Worm (Caenorhabditis elegans) whole organism, L2 larva: ENCODE data around the gene tsp-12.

ENCODE experiments used
- C34F6.9 ChIP-seq: fragments of 150-350 bp; optimal IDR thresholded peaks from 2 replicates; lab custom pipeline; 2014; ENCODE audit warnings: missing biosample characterization, missing genetic modification characterization
- F13H6.1 ChIP-seq: sonication (generic microtip); optimal IDR thresholded peaks from 2 replicates; lab custom pipeline; 2016; ENCODE audit warnings: missing genetic modification characterization, missing compliant biosample characterization
- R02D3.7 ChIP-seq: fragments of 150-350 bp; optimal IDR thresholded peaks from 2 replicates; lab custom pipeline; 2014; ENCODE audit warnings: missing biosample characterization, missing genetic modification characterization
- ZK546.5 ChIP-seq: sonication (generic microtip); optimal IDR thresholded peaks from 2 replicates; lab custom pipeline; 2017; ENCODE audit warnings: missing biosample characterization, missing genetic modification characterization
- aly-2 ChIP-seq: fragments of 150-350 bp; optimal IDR thresholded peaks from 2 replicates; lab custom pipeline; 2014; ENCODE audit warnings: missing biosample characterization, missing genetic modification characterization
- ama-1 ChIP-seq: fragments of 150-350 bp; optimal IDR thresholded peaks from 2 replicates; lab custom pipeline; 2018; ENCODE audit warnings: inconsistent platforms
- blmp-1 ChIP-seq: sonication (generic microtip); optimal IDR thresholded peaks from 2 replicates; lab custom pipeline; 2017; ENCODE audit warnings: missing genetic modification characterization, mild to moderate bottlenecking, missing compliant biosample characterization, antibody characterized with exemption, moderate library complexity; ENCODE audit not compliant: insufficient read depth
- crh-2 ChIP-seq: sonication (generic microtip); optimal IDR thresholded peaks from 2 replicates; lab custom pipeline; 2017; ENCODE audit warnings: missing biosample characterization, missing genetic modification characterization
- dmd-4 ChIP-seq: sonication (generic microtip); optimal IDR thresholded peaks from 2 replicates; lab custom pipeline; 2017; ENCODE audit warnings: missing biosample characterization, missing genetic modification characterization
- egl-27 ChIP-seq: sonication (generic microtip); optimal IDR thresholded peaks from 3 replicates; lab custom pipeline; 2017; ENCODE audit warnings: missing biosample characterization, missing genetic modification reagents, missing genetic modification characterization
- fos-1 ChIP-seq: fragments of 150-350 bp; optimal IDR thresholded peaks from 2 replicates; lab custom pipeline; 2014; ENCODE audit warnings: missing biosample characterization, missing genetic modification characterization
- gmeb-1 ChIP-seq: fragments of 150-350 bp; optimal IDR thresholded peaks from 2 replicates; lab custom pipeline; 2014; ENCODE audit warnings: missing biosample characterization, missing genetic modification characterization
- lin-11 ChIP-seq: fragments of 150-350 bp; sonication (generic microtip); optimal IDR thresholded peaks from 2 replicates; lab custom pipeline; 2014; ENCODE audit warnings: missing biosample characterization, missing genetic modification characterization, inconsistent platforms, mixed read lengths
- lin-13 ChIP-seq: fragments of 150-350 bp; optimal IDR thresholded peaks from 2 replicates; lab custom pipeline; 2014; ENCODE audit warnings: missing biosample characterization, missing genetic modification reagents, missing genetic modification characterization
- lin-39 ChIP-seq: fragments of 150-350 bp; optimal IDR thresholded peaks from 2 replicates; lab custom pipeline; 2014; ENCODE audit warnings: missing biosample characterization, missing genetic modification reagents, missing genetic modification characterization
- lsy-2 ChIP-seq, 2 experiments: fragments of 150-350 bp in 1 of 2; sonication (generic microtip) in 1 of 2; optimal IDR thresholded peaks; 2 replicates each; lab custom pipeline; 2014 to 2017; ENCODE audit warnings: missing biosample characterization in 2 of 2, missing genetic modification characterization in 2 of 2
- mbf-1 ChIP-seq: sonication (generic microtip); optimal IDR thresholded peaks from 2 replicates; lab custom pipeline; 2017; ENCODE audit warnings: missing biosample characterization, missing genetic modification characterization
- nhr-10 ChIP-seq: sonication (generic microtip); optimal IDR thresholded peaks from 2 replicates; lab custom pipeline; 2017; ENCODE audit warnings: missing biosample characterization, missing genetic modification characterization
- nhr-11 ChIP-seq: fragments of 150-350 bp; optimal IDR thresholded peaks from 2 replicates; lab custom pipeline; 2014; ENCODE audit warnings: missing biosample characterization, missing genetic modification characterization
- nhr-12 ChIP-seq: fragments of 150-350 bp; optimal IDR thresholded peaks from 2 replicates; lab custom pipeline; 2014; ENCODE audit warnings: missing biosample characterization, missing genetic modification characterization
- nhr-129 ChIP-seq: fragments of 150-350 bp; optimal IDR thresholded peaks from 2 replicates; lab custom pipeline; 2014; ENCODE audit warnings: missing biosample characterization, missing genetic modification characterization
- nhr-21 ChIP-seq: fragments of 150-350 bp; optimal IDR thresholded peaks from 2 replicates; lab custom pipeline; 2014; ENCODE audit warnings: missing biosample characterization, missing genetic modification characterization
- nhr-237 ChIP-seq: fragments of 150-350 bp; optimal IDR thresholded peaks from 2 replicates; lab custom pipeline; 2014; ENCODE audit warnings: missing biosample characterization, missing genetic modification characterization
- nhr-25 ChIP-seq: fragments of 150-350 bp; sonication (generic microtip); optimal IDR thresholded peaks from 3 replicates; lab custom pipeline; 2014; ENCODE audit warnings: missing biosample characterization, missing genetic modification characterization
- nhr-6 ChIP-seq: fragments of 150-350 bp; optimal IDR thresholded peaks from 2 replicates; lab custom pipeline; 2014; ENCODE audit warnings: missing biosample characterization, missing genetic modification characterization
- peb-1 ChIP-seq: fragments of 150-350 bp; optimal IDR thresholded peaks from 2 replicates; lab custom pipeline; 2014; ENCODE audit warnings: missing biosample characterization, missing genetic modification characterization
- sma-3 ChIP-seq: sonication (generic microtip); optimal IDR thresholded peaks from 2 replicates; lab custom pipeline; 2016; ENCODE audit warnings: missing genetic modification reagents, missing genetic modification characterization, missing compliant biosample characterization
- snpc-4 ChIP-seq: fragments of 150-350 bp; optimal IDR thresholded peaks from 2 replicates; lab custom pipeline; 2014; ENCODE audit warnings: missing biosample characterization, missing genetic modification characterization
- unc-55 ChIP-seq: fragments of 150-350 bp; sonication (generic microtip); optimal IDR thresholded peaks from 3 replicates; lab custom pipeline; 2014; ENCODE audit warnings: missing biosample characterization, missing genetic modification reagents, missing genetic modification characterization
- unc-62 ChIP-seq: fragments of 150-350 bp; optimal IDR thresholded peaks from 2 replicates; lab custom pipeline; 2014; ENCODE audit warnings: missing biosample characterization, missing genetic modification reagents, missing genetic modification characterization
- zag-1 ChIP-seq: fragments of 150-350 bp; optimal IDR thresholded peaks from 2 replicates; lab custom pipeline; 2014; ENCODE audit warnings: missing biosample characterization, missing genetic modification characterization
- ztf-1 ChIP-seq: fragments of 200-800 bp; sonication (Bioruptor generic); conservative IDR thresholded peaks from 2 replicates; pipeline ENCODE4 v1.3.6; 2022; ENCODE audit warnings: missing genetic modification characterization, missing compliant biosample characterization
- ztf-11 ChIP-seq: sonication (generic microtip); optimal IDR thresholded peaks from 2 replicates; lab custom pipeline; 2017; ENCODE audit warnings: missing biosample characterization, missing genetic modification characterization
- ztf-4 ChIP-seq: fragments of 150-350 bp; optimal IDR thresholded peaks from 2 replicates; lab custom pipeline; 2014; ENCODE audit warnings: missing biosample characterization, missing genetic modification characterization

tsp-12 gene

DNA sequence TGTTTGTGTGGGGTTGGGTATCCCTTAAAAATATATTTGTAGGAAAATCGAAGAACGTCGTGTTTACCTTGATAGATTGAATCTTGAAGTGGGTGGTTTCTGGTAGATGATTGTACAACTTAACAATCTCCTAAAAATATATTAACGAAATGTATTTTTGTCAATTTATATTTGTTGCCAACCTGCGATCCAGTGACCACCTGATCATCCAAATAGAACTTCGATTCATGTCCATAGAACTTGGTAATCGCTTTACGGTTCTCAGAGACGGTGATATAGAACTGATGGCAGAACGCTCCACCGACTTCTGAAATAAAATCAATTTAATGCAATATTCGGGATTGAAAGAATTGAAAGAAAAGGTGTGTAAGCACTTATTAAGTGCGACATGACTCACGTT is 22.0 kb downstream of the tsp-12 start:
- TF ChIP-seq mbf-1 (tag; lab: Kevin White, UChicago) (no peak), crh-2 (tag; lab: Kevin White, UChicago) (no peak), unc-55 (GFP tag; lab: Kevin White, UChicago) (no peak), snpc-4 (tag; lab: Kevin White, UChicago) (no peak), nhr-12 (tag; lab: Kevin White, UChicago) (no peak), egl-27 (tag; lab: Kevin White, UChicago) (no peak)
- TF ChIP-seq, all 48 proteins: peak for 0

DNA sequence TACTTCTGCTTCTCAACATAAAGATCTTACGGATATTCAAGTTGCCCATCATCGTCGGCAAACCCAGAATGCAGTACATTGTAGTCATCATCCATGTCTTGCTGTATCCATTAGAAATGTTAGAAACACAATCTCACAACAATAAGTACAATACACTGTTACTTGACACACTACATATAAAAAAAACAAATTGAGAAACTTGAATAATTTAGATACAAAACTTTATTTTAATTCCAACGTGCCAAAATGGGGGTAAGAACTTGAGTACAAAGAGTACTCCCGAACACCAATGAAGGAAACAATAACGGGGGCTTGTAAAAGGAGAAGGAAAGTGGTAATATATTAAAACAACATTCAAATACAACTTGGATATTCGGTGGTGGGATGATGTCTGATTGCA is 23.9 kb downstream of the tsp-12 start, which contains the start of gene ctf-18:
ctf-18 (minus strand) TSS at position 101 of the 400 bp plus-strand sequence.
- TF ChIP-seq nhr-25 (tag; lab: Kevin White, UChicago) = no peak
- no peak for TF ChIP-seq nhr-6
- TF ChIP-seq, all 48 proteins: peak for 0

DNA sequence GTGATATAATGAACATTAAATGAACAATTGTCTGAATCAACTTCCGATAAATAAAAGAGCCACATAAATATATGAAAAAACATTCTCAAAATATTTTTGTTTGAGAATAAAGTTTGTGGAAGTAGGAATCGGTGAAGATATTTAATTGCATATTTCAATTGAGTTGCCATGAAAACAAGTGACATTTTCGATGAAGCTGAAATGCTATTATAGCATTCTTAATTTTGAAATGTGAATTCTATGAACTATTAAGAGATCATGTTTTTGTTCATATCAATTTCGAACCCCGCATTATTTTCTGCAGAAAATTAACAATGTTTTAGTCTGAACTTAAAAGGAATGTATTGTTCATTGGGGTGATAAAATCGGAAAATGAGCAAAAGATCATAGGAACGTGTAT is 28.2 kb downstream of the tsp-12 start, which contains the start of gene irld-21:
irld-21 (minus strand) TSS at position 101 of the 400 bp plus-strand sequence.
- TF ChIP-seq blmp-1 (tag; lab: Kevin White, UChicago) (no peak), lin-11 (no peak), fos-1 (no peak), unc-55 (GFP tag; lab: Kevin White, UChicago) (no peak), nhr-6 (no peak)
- TF ChIP-seq, all 48 proteins: peak for 0

DNA sequence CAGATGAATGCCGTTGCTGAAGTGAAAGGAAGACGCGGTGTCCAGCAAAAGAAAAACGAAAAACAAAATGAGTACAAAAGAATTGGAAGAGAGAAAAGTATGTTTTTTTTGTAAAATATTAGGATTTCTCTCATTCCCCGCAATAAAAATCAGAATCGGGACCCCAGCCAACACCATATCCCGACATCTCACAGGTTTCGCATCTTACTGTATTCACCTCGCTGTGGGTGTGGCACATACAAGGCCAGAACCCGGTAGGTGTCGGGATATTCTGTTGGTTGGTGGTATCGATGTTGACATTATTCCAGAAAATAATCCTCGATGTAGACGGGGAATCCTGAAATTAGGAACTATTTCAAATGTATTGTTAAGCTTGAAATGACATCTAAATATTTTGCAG is 33.6 kb downstream of the tsp-12 start:
- TF ChIP-seq aly-2 (tag; lab: Kevin White, UChicago) (no peak), sma-3 (GFP tag; lab: Kevin White, UChicago) (no peak), blmp-1 (tag; lab: Kevin White, UChicago) (no peak), ZK546.5 (tag; lab: Kevin White, UChicago) (no peak), nhr-237 (tag; lab: Kevin White, UChicago) (no peak), F13H6.1 (tag; lab: Kevin White, UChicago) (no peak), ztf-11 (tag; lab: Kevin White, UChicago) (no peak), unc-62 (GFP tag; lab: Kevin White, UChicago) (no peak), nhr-129 (tag; lab: Kevin White, UChicago) (no peak), peb-1 (tag; lab: Kevin White, UChicago) (no peak), zag-1 (tag; lab: Kevin White, UChicago) (no peak), ztf-4 (tag; lab: Kevin White, UChicago) (no peak), mbf-1 (tag; lab: Kevin White, UChicago) (no peak), nhr-25 (tag; lab: Kevin White, UChicago) (no peak), R02D3.7 (no peak)

DNA sequence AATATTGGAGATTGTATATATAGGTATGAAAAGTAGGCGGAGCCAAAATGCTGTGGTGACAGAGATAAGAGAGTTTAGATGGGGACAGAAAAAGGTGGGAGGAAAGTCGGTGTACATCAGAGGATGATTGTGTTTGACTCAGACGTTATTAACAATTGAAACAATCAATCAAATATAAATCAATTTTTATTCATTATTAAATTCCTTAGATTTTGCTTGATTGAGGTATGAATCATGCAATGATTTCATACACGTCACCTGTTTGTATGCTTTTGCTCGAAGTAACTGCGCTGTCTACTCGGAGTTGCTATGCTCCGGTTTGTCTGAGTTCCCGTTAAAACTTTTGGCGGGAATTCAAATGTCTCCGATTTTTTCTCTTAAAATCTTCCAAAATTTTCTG is 35.3 kb downstream of the tsp-12 start, which contains the start of gene C04G2.10:
C04G2.10 (plus strand) TSS at position 301 of the 400 bp plus-strand sequence.
- TF ChIP-seq dmd-4 (tag; lab: Kevin White, UChicago) (no peak), C34F6.9 (no peak), nhr-11 (tag; lab: Kevin White, UChicago) (no peak), nhr-25 (tag; lab: Kevin White, UChicago) (no peak), lin-13 (no peak), nhr-10 (tag; lab: Kevin White, UChicago) (no peak), lin-11 (no peak), ama-1 (no peak), ztf-1 (GFP tag; lab: Robert Waterston, UW) (no peak), ztf-11 (tag; lab: Kevin White, UChicago) (no peak), ztf-4 (tag; lab: Kevin White, UChicago) (no peak), gmeb-1 (no peak), lsy-2 (tag; optimal IDR thresholded peaks at IDR 0.05; lab: Kevin White, UChicago) (no peak), nhr-21 (tag; lab: Kevin White, UChicago) (no peak), aly-2 (tag; lab: Kevin White, UChicago) (no peak), unc-55 (GFP tag; lab: Kevin White, UChicago) (no peak), lin-39 (tag; lab: Kevin White, UChicago) (no peak)
- TF ChIP-seq, all 48 proteins: peak for 0
